Worm (Caenorhabditis elegans): ENCODE data around the gene Y39H10A.1.

Y39H10A.1 gene

ce11 chrV:3788538-3788937 lies 21.5 kb downstream of the Y39H10A.1 start:
- TF ChIP-seq unc-62 (GFP tag; optimal IDR thresholded peaks at IDR 0.05) (no peak), C34F6.9 (tag; optimal IDR thresholded peaks at IDR 0.05) (peak; percentile 21)

ce11 chrV:3789770-3790169 lies 22.8 kb downstream of the Y39H10A.1 start, which contains the start of gene R08F11.7:
Gene R08F11.7, plus strand, starts transcription at chrV:3790070.
- TF ChIP-seq snpc-4 (tag; optimal IDR thresholded peaks at IDR 0.05) (no peak), aly-2 (tag; optimal IDR thresholded peaks at IDR 0.05) (no peak), nhr-11 (tag; optimal IDR thresholded peaks at IDR 0.05) (no peak), nhr-237 (tag; optimal IDR thresholded peaks at IDR 0.05) (no peak), ztf-4 (tag; optimal IDR thresholded peaks at IDR 0.05) (no peak), fos-1 (tag; optimal IDR thresholded peaks at IDR 0.05) (no peak), elt-3 (tag; optimal IDR thresholded peaks at IDR 0.05) (no peak), nhr-10 (tag; optimal IDR thresholded peaks at IDR 0.05) (no peak), skn-1 (tag; optimal IDR thresholded peaks at IDR 0.05) (no peak), nhr-25 (tag; optimal IDR thresholded peaks at IDR 0.05) (no peak), egl-27 (tag; optimal IDR thresholded peaks at IDR 0.05) (no peak), alr-1 (tag; optimal IDR thresholded peaks at IDR 0.05) (no peak), sem-4 (tag; optimal IDR thresholded peaks at IDR 0.05) (no peak), ztf-11 (tag; optimal IDR thresholded peaks at IDR 0.05) (no peak), nhr-77 (tag; optimal IDR thresholded peaks at IDR 0.05) (no peak), ceh-82 (tag; optimal IDR thresholded peaks at IDR 0.05) (no peak), elt-1 (tag; optimal IDR thresholded peaks at IDR 0.05) (no peak)

ce11 chrV:3790424-3790823 lies 23.4 kb downstream of the Y39H10A.1 start:
- TF ChIP-seq nhr-6 (tag; optimal IDR thresholded peaks at IDR 0.05) (no peak), lin-39 (tag; optimal IDR thresholded peaks at IDR 0.05) (no peak), ceh-82 (tag; optimal IDR thresholded peaks at IDR 0.05) (no peak)

- TF ChIP-seq F13H6.1 (tag; optimal IDR thresholded peaks at IDR 0.05), result no peak
- no peak for TF ChIP-seq unc-62 (GFP tag; optimal IDR thresholded peaks at IDR 0.05)
- TF ChIP-seq nhr-10 (tag; optimal IDR thresholded peaks at IDR 0.05), result no peak
- no peak for TF ChIP-seq lsy-2 (tag; optimal IDR thresholded peaks at IDR 0.05)
- TF ChIP-seq Y55F3AM.14 (GFP tag; optimal IDR thresholded peaks at IDR 0.05), result no peak
- no peak for TF ChIP-seq sma-3 (GFP tag; optimal IDR thresholded peaks at IDR 0.05)
- TF ChIP-seq aly-2 (tag; optimal IDR thresholded peaks at IDR 0.05), result no peak
- TF ChIP-seq crh-2 (tag; optimal IDR thresholded peaks at IDR 0.05), result no peak
- TF ChIP-seq fos-1 (tag; optimal IDR thresholded peaks at IDR 0.05), result no peak
- TF ChIP-seq snpc-4 (tag; optimal IDR thresholded peaks at IDR 0.05), result no peak
- no peak for TF ChIP-seq nhr-25 (tag; optimal IDR thresholded peaks at IDR 0.05)
- TF ChIP-seq nhr-6 (tag; optimal IDR thresholded peaks at IDR 0.05), result no peak
- no peak for TF ChIP-seq C34F6.9 (tag; optimal IDR thresholded peaks at IDR 0.05)
- no peak for TF ChIP-seq zag-1 (tag; optimal IDR thresholded peaks at IDR 0.05)
Measured at ce11 chrV:3799737-3800136, 32.7 kb downstream of the Y39H10A.1 start.

- TF ChIP-seq mdl-1 (tag; optimal IDR thresholded peaks at IDR 0.05) (no peak), unc-39 (tag; optimal IDR thresholded peaks at IDR 0.05) (no peak), elt-3 (tag; optimal IDR thresholded peaks at IDR 0.05) (no peak), nhr-25 (tag; optimal IDR thresholded peaks at IDR 0.05) (no peak), nhr-129 (tag; optimal IDR thresholded peaks at IDR 0.05) (no peak), lin-13 (GFP tag; optimal IDR thresholded peaks at IDR 0.05) (no peak), nhr-11 (tag; optimal IDR thresholded peaks at IDR 0.05) (no peak), ceh-16 (tag; optimal IDR thresholded peaks at IDR 0.05) (no peak), lsy-2 (tag; optimal IDR thresholded peaks at IDR 0.05) (no peak)
Measured at ce11 chrV:3800378-3800777, 33.4 kb downstream of the Y39H10A.1 start, which contains the start of gene srt-30. Gene srt-30, minus strand, starts transcription at chrV:3800478.

ce11 chrV:3801787-3802417 lies 34.9 kb downstream of the Y39H10A.1 start:
- no peak for TF ChIP-seq lsy-2 (tag; optimal IDR thresholded peaks at IDR 0.05)
- TF ChIP-seq nhr-129 (tag; optimal IDR thresholded peaks at IDR 0.05), result no peak
- TF ChIP-seq ceh-82 (tag; optimal IDR thresholded peaks at IDR 0.05), result no peak
- no peak for TF ChIP-seq nhr-25 (tag; optimal IDR thresholded peaks at IDR 0.05)
- TF ChIP-seq nhr-11 (tag; optimal IDR thresholded peaks at IDR 0.05), result no peak
